Fruit fly (Drosophila melanogaster): ENCODE results near the gene CG13116.

Gene CG13116

dm6 chr2L:9774980-9775628 is 45.4 kb downstream of the CG13116 start, which contains the start of the genes ppk11 and ppk16:
Gene ppk11 (minus strand): TSS chr2L:9775030.
Gene ppk16 (minus strand): TSS chr2L:9775030.
- TF ChIP-seq HLH106 (tag; optimal IDR thresholded peaks at IDR 0.05) = no peak
- no peak for TF ChIP-seq fru (GFP tag; optimal IDR thresholded peaks at IDR 0.05)
- TF ChIP-seq brk (GFP tag; optimal IDR thresholded peaks at IDR 0.05) = no peak
- no peak for TF ChIP-seq Mio (GFP tag; optimal IDR thresholded peaks at IDR 0.05)
- TF ChIP-seq tai (GFP tag; optimal IDR thresholded peaks at IDR 0.05) = no peak
- no peak for TF ChIP-seq foxo (GFP tag; optimal IDR thresholded peaks at IDR 0.05)
- TF ChIP-seq Rel (GFP tag; optimal IDR thresholded peaks at IDR 0.05) = no peak
- no peak for TF ChIP-seq Rel (tag; optimal IDR thresholded peaks at IDR 0.05)

DNA sequence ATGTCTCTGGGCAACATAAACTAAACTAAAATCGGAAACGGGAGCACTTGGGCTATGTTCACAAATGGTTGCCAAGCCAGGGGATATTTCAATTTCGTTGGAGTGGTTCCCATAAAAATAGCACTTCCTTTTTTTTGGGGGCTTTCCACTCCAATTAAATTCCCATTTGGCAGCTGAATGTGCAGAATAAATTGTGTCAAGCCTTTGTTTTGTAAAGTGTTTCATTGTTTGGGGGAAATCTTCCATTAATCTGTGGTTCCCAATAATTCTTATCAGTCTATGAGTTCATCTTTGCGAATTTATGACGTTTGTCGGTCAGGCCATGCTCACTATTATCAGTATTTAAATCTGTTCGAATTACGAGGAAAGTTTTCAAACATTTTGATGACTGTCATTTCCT is 48.2 kb downstream of the CG13116 start:
- TF ChIP-seq dsf (GFP tag; optimal IDR thresholded peaks at IDR 0.05; ENCODE audit: borderline replicate concordance) = no peak
- no peak for TF ChIP-seq Rel (GFP tag; optimal IDR thresholded peaks at IDR 0.05)
- TF ChIP-seq Rel (tag; optimal IDR thresholded peaks at IDR 0.05) = peak; percentile 95
- TF ChIP-seq Jra (GFP tag; optimal IDR thresholded peaks at IDR 0.05) = no peak
- no peak for TF ChIP-seq sage (GFP tag; optimal IDR thresholded peaks at IDR 0.05)
- TF ChIP-seq br (GFP tag; optimal IDR thresholded peaks at IDR 0.05) = no peak
- no peak for TF ChIP-seq pan (optimal IDR thresholded peaks at IDR 0.05)
- TF ChIP-seq jim (GFP tag; optimal IDR thresholded peaks at IDR 0.05) = no peak
- no peak for TF ChIP-seq Mio (GFP tag; optimal IDR thresholded peaks at IDR 0.05)

- TF ChIP-seq Sp1 (GFP tag; optimal IDR thresholded peaks at IDR 0.05) (no peak), tai (GFP tag; optimal IDR thresholded peaks at IDR 0.05) (no peak), dl (GFP tag; optimal IDR thresholded peaks at IDR 0.05; ENCODE audit: insufficient read depth in 1 of 2, partially characterized antibody in 2 of 2) (no peak), HLH106 (tag; optimal IDR thresholded peaks at IDR 0.05) (no peak), rgr (GFP tag; optimal IDR thresholded peaks at IDR 0.05) (no peak), Abd-B (GFP tag; optimal IDR thresholded peaks at IDR 0.05) (no peak), psq (GFP tag; optimal IDR thresholded peaks at IDR 0.05) (no peak)
Observed at dm6 chr2L:9778416-9778815, 48.7 kb downstream of the CG13116 start.

DNA sequence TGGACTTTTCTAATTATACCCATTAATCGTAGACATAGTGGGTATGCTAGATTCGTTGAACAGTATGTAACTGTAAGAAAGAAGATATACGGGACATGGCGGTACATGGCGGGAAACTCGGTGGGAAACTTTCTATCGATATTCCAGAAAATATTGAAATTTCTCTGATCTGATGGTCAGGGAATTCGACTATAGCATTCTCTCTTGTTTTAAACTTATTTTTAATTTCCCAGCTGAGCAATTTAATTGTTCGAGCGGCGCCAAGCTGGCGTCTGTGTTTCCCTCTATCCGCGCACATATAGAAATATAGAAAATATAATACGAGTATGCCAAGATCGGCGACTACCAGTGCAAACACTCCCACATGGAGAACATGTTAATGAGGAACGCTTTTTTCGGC is 49.4 kb downstream of the CG13116 start:
- TF ChIP-seq Hr78 (GFP tag; optimal IDR thresholded peaks at IDR 0.05) (no peak), h (GFP tag; optimal IDR thresholded peaks at IDR 0.05) (no peak), lola (GFP tag; optimal IDR thresholded peaks at IDR 0.05) (no peak), N (GFP tag; optimal IDR thresholded peaks at IDR 0.05) (no peak), CrebA (GFP tag; optimal IDR thresholded peaks at IDR 0.05; ENCODE audit: borderline replicate concordance) (no peak), psq (GFP tag; optimal IDR thresholded peaks at IDR 0.05) (no peak), sv (GFP tag; optimal IDR thresholded peaks at IDR 0.05) (no peak), woc (GFP tag; optimal IDR thresholded peaks at IDR 0.05) (no peak), HLH106 (tag; optimal IDR thresholded peaks at IDR 0.05) (no peak), Hr83 (GFP tag; optimal IDR thresholded peaks at IDR 0.05; ENCODE audit: poor library complexity, severe bottlenecking) (no peak), dmrt93B (GFP tag; optimal IDR thresholded peaks at IDR 0.05) (no peak), usp (GFP tag; optimal IDR thresholded peaks at IDR 0.05) (no peak), jim (GFP tag; optimal IDR thresholded peaks at IDR 0.05) (no peak), Jra (GFP tag; optimal IDR thresholded peaks at IDR 0.05) (no peak), br (GFP tag; optimal IDR thresholded peaks at IDR 0.05) (no peak), OdsH (GFP tag; optimal IDR thresholded peaks at IDR 0.05) (no peak), Abd-B (GFP tag; optimal IDR thresholded peaks at IDR 0.05) (no peak)

- TF ChIP-seq Rel (GFP tag; optimal IDR thresholded peaks at IDR 0.05) = no peak
- TF ChIP-seq Rel (tag; optimal IDR thresholded peaks at IDR 0.05) = peak; percentile 31
- TF ChIP-seq lola (GFP tag; optimal IDR thresholded peaks at IDR 0.05) = no peak
Observed at dm6 chr2L:9779754-9780153, 50.0 kb downstream of the CG13116 start.
